Worm (Caenorhabditis elegans) whole organism, L4 larva: ENCODE measurements around the gene B0454.6.

Experiments
- F26F4.8 ChIP-seq: fragments of 200-800 bp; sonication (Bioruptor generic); conservative IDR thresholded peaks from 2 replicates; pipeline ENCODE4 v1.3.6; 2022; ENCODE audit warnings: missing genetic modification characterization, missing compliant biosample characterization
- F44E2.7 ChIP-seq: fragments of 200-800 bp; sonication (Bioruptor generic); IDR thresholded peaks from 2 replicates; pipeline ENCODE4 v2.1.2; 2022; ENCODE audit warnings: missing genetic modification characterization, missing compliant biosample characterization
- F49E8.2 ChIP-seq: sonication (generic microtip); optimal IDR thresholded peaks from 2 replicates; lab custom pipeline; 2016; ENCODE audit warnings: missing compliant biosample characterization, mild to moderate bottlenecking, missing genetic modification characterization, borderline replicate concordance
- R02D3.7 ChIP-seq: fragments of 150-350 bp; sonication (generic microtip); optimal IDR thresholded peaks from 3 replicates; lab custom pipeline; 2014; ENCODE audit warnings: missing biosample characterization, missing genetic modification characterization
- T20F7.1 ChIP-seq: fragments of 200-800 bp; sonication (Bioruptor generic); optimal IDR thresholded peaks from 2 replicates; lab custom pipeline; 2018; ENCODE audit warnings: mild to moderate bottlenecking, missing genetic modification characterization, missing compliant biosample characterization
- Y5F2A.4 ChIP-seq: fragments of 200-800 bp; sonication (Bioruptor generic); optimal IDR thresholded peaks from 2 replicates; lab custom pipeline; 2018; ENCODE audit warnings: mild to moderate bottlenecking, missing genetic modification characterization, missing compliant biosample characterization
- Y75B8A.6 ChIP-seq: fragments of 200-800 bp; sonication (Bioruptor generic); IDR thresholded peaks from 2 replicates; pipeline ENCODE4 v1.3.6; 2022; ENCODE audit warnings: missing genetic modification reagents, missing genetic modification characterization, missing compliant biosample characterization
- aha-1 ChIP-seq: fragments of 150-350 bp; peaks from one replicate; lab custom pipeline; 2014; ENCODE audit warnings: missing biosample characterization, missing genetic modification characterization
- aly-2 ChIP-seq: sonication (generic microtip); optimal IDR thresholded peaks from 2 replicates; lab custom pipeline; 2018; ENCODE audit warnings: missing biosample characterization, missing genetic modification characterization
- ceh-20 ChIP-seq: fragments of 200-800 bp; sonication (Bioruptor generic); IDR thresholded peaks from 2 replicates; pipeline ENCODE4 v1.3.6; 2022; ENCODE audit warnings: missing genetic modification reagents, missing genetic modification characterization, missing compliant biosample characterization
- ceh-44 ChIP-seq: fragments of 200-800 bp; sonication (Bioruptor generic); IDR thresholded peaks from 2 replicates; pipeline ENCODE4 v1.3.6; 2022; ENCODE audit warnings: missing genetic modification reagents, missing genetic modification characterization, missing compliant biosample characterization
- ces-1 ChIP-seq: fragments of 150-350 bp; sonication (generic microtip); optimal IDR thresholded peaks from 4 replicates; lab custom pipeline; 2014; ENCODE audit warnings: missing biosample characterization, missing genetic modification reagents, missing genetic modification characterization
- cey-2 ChIP-seq: sonication (generic microtip); optimal IDR thresholded peaks from 3 replicates; lab custom pipeline; 2017; ENCODE audit warnings: missing genetic modification characterization, mild to moderate bottlenecking, missing compliant biosample characterization, antibody characterized with exemption, borderline replicate concordance; ENCODE audit not compliant: insufficient read depth
- ctbp-1 ChIP-seq: fragments of 200-800 bp; sonication (Bioruptor generic); IDR thresholded peaks from 2 replicates; pipeline ENCODE4 v1.3.6; 2022; ENCODE audit warnings: missing genetic modification reagents, missing genetic modification characterization, missing compliant biosample characterization
- daf-16 ChIP-seq, 3 experiments: sonication (generic microtip); optimal IDR thresholded peaks; 2 replicates each; lab custom pipeline; 2016 to 2017; ENCODE audit warnings: missing genetic modification characterization in 3 of 3, missing genetic modification reagents in 3 of 3, mild to moderate bottlenecking in 2 of 3, missing compliant biosample characterization in 2 of 3, missing biosample characterization in 1 of 3, moderate library complexity in 1 of 3
- daf-19 ChIP-seq: fragments of 200-800 bp; sonication (Bioruptor generic); conservative IDR thresholded peaks from 2 replicates; pipeline ENCODE4 v1.3.6; 2022; ENCODE audit warnings: missing genetic modification characterization, missing compliant biosample characterization
- dmd-8 ChIP-seq: fragments of 200-800 bp; sonication (Bioruptor generic); IDR thresholded peaks from 2 replicates; pipeline ENCODE4 v1.3.6; 2022; ENCODE audit warnings: missing genetic modification characterization, missing compliant biosample characterization
- dve-1 ChIP-seq: sonication (generic microtip); optimal IDR thresholded peaks from 2 replicates; lab custom pipeline; 2017; ENCODE audit warnings: antibody characterized with exemption, mild to moderate bottlenecking, missing genetic modification characterization, missing compliant biosample characterization; ENCODE audit not compliant: insufficient read depth
- egl-43 ChIP-seq: fragments of 200-800 bp; sonication (Bioruptor generic); IDR thresholded peaks from 2 replicates; pipeline ENCODE4 v1.3.6; 2022; ENCODE audit warnings: missing genetic modification reagents, missing genetic modification characterization, missing compliant biosample characterization
- hif-1 ChIP-seq, 2 experiments: sonication (generic microtip); optimal IDR thresholded peaks; 2 replicates each; lab custom pipeline; 2016 to 2017; ENCODE audit warnings: missing compliant biosample characterization in 2 of 2, missing genetic modification characterization in 2 of 2, missing genetic modification reagents in 2 of 2, missing genotype in 2 of 2, mild to moderate bottlenecking in 1 of 2
- hlh-11 ChIP-seq: fragments of 200-800 bp; sonication (Bioruptor generic); optimal IDR thresholded peaks from 2 replicates; lab custom pipeline; 2018; ENCODE audit warnings: mild to moderate bottlenecking, missing genetic modification characterization, missing compliant biosample characterization
- hlh-30 ChIP-seq: sonication (generic microtip); optimal IDR thresholded peaks from 2 replicates; lab custom pipeline; 2017; ENCODE audit warnings: antibody characterized with exemption, mild to moderate bottlenecking, missing genetic modification characterization, missing compliant biosample characterization; ENCODE audit not compliant: insufficient read depth
- hmg-1.1 ChIP-seq: fragments of 200-800 bp; sonication (Bioruptor generic); IDR thresholded peaks from 2 replicates; pipeline ENCODE4 v1.3.6; 2022; ENCODE audit warnings: missing genetic modification reagents, missing genetic modification characterization, missing compliant biosample characterization
- lin-13 ChIP-seq: fragments of 150-350 bp; optimal IDR thresholded peaks from 2 replicates; lab custom pipeline; 2014; ENCODE audit warnings: missing biosample characterization, missing genetic modification reagents, missing genetic modification characterization
- lin-29 ChIP-seq: fragments of 200-800 bp; sonication (Bioruptor generic); IDR thresholded peaks from 2 replicates; pipeline ENCODE4 v1.3.6; 2022; ENCODE audit warnings: missing genetic modification reagents, missing genetic modification characterization, missing compliant biosample characterization
- lin-38 ChIP-seq: fragments of 200-800 bp; sonication (Bioruptor generic); IDR thresholded peaks from 2 replicates; pipeline ENCODE4 v1.3.6; 2022; ENCODE audit warnings: missing genetic modification reagents, missing genetic modification characterization, missing compliant biosample characterization
- lin-39 ChIP-seq: fragments of 150-350 bp; optimal IDR thresholded peaks from 2 replicates; lab custom pipeline; 2014; ENCODE audit warnings: missing biosample characterization, missing genetic modification reagents, missing genetic modification characterization
- lsy-2 ChIP-seq, 2 experiments: fragments of 150-350 bp in 1 of 2; sonication (generic microtip) in 1 of 2; optimal IDR thresholded peaks; 2 replicates each; lab custom pipeline; 2014 to 2017; ENCODE audit warnings: missing biosample characterization in 2 of 2, missing genetic modification characterization in 2 of 2
- madf-9 ChIP-seq: fragments of 200-800 bp; sonication (Bioruptor generic); conservative IDR thresholded peaks from 2 replicates; pipeline ENCODE4 v1.3.6; 2022; ENCODE audit warnings: missing genetic modification reagents, missing genetic modification characterization, missing compliant biosample characterization
- mdt-29 ChIP-seq: fragments of 200-800 bp; sonication (Bioruptor generic); IDR thresholded peaks from 2 replicates; pipeline ENCODE4 v1.3.6; 2022; ENCODE audit warnings: missing genetic modification reagents, missing genetic modification characterization, missing compliant biosample characterization
- mxl-2 ChIP-seq: fragments of 200-800 bp; sonication (Bioruptor generic); conservative IDR thresholded peaks from 2 replicates; pipeline ENCODE4 v1.3.6; 2022; ENCODE audit warnings: missing genetic modification reagents, missing genetic modification characterization, missing compliant biosample characterization
- nhr-102 ChIP-seq: sonication (generic microtip); optimal IDR thresholded peaks from 2 replicates; lab custom pipeline; 2016; ENCODE audit warnings: mild to moderate bottlenecking, missing genetic modification characterization, moderate library complexity, missing compliant biosample characterization
- nhr-111 ChIP-seq: fragments of 200-800 bp; sonication (Bioruptor generic); optimal IDR thresholded peaks from 2 replicates; lab custom pipeline; 2018; ENCODE audit warnings: mild to moderate bottlenecking, missing genetic modification characterization, missing compliant biosample characterization
- nhr-237 ChIP-seq: sonication (generic microtip); optimal IDR thresholded peaks from 2 replicates; lab custom pipeline; 2017; ENCODE audit warnings: missing biosample characterization, missing genetic modification characterization
- nhr-42 ChIP-seq: fragments of 200-800 bp; sonication (Bioruptor generic); IDR thresholded peaks from 2 replicates; pipeline ENCODE4 v1.3.6; 2022; ENCODE audit warnings: missing genetic modification characterization, missing compliant biosample characterization
- nhr-6 ChIP-seq: fragments of 150-350 bp; optimal IDR thresholded peaks from 2 replicates; lab custom pipeline; 2014; ENCODE audit warnings: missing biosample characterization, missing genetic modification characterization
- nhr-76 ChIP-seq: fragments of 150-350 bp; optimal IDR thresholded peaks from 2 replicates; lab custom pipeline; 2014; ENCODE audit warnings: missing biosample characterization, missing genetic modification characterization
- nhr-77 ChIP-seq: fragments of 150-350 bp; optimal IDR thresholded peaks from 2 replicates; lab custom pipeline; 2014; ENCODE audit warnings: missing biosample characterization, missing genetic modification characterization
- pqm-1 ChIP-seq: sonication (generic microtip); optimal IDR thresholded peaks from 2 replicates; lab custom pipeline; 2017; ENCODE audit warnings: missing biosample characterization, missing genetic modification characterization
- rbr-2 ChIP-seq: sonication (generic microtip); optimal IDR thresholded peaks from 2 replicates; lab custom pipeline; 2016; ENCODE audit warnings: missing genotype, missing genetic modification characterization, missing compliant biosample characterization
- sdz-12 ChIP-seq: fragments of 200-800 bp; sonication (Bioruptor generic); optimal IDR thresholded peaks from 2 replicates; lab custom pipeline; 2018; ENCODE audit warnings: mild to moderate bottlenecking, missing genetic modification characterization, missing compliant biosample characterization
- skn-1 ChIP-seq: fragments of 150-350 bp; optimal IDR thresholded peaks from 2 replicates; lab custom pipeline; 2014; ENCODE audit warnings: missing biosample characterization, missing genetic modification characterization
- spr-1 ChIP-seq: sonication (generic microtip); optimal IDR thresholded peaks from 2 replicates; lab custom pipeline; 2016; ENCODE audit warnings: mild to moderate bottlenecking, missing genetic modification characterization, missing compliant biosample characterization
- spr-3 ChIP-seq: fragments of 200-800 bp; sonication (Bioruptor generic); optimal IDR thresholded peaks from 2 replicates; lab custom pipeline; 2018; ENCODE audit warnings: mild to moderate bottlenecking, missing genetic modification characterization, missing compliant biosample characterization
- tra-1 ChIP-seq: fragments of 200-800 bp; sonication (Bioruptor generic); IDR thresholded peaks from 2 replicates; pipeline ENCODE4 v1.3.6; 2022; ENCODE audit warnings: missing genetic modification reagents, missing genetic modification characterization, missing compliant biosample characterization
- unc-130 ChIP-seq: sonication (generic microtip); optimal IDR thresholded peaks from 2 replicates; lab custom pipeline; 2016; ENCODE audit warnings: missing genetic modification reagents, missing genetic modification characterization, missing compliant biosample characterization
- unc-39 ChIP-seq: sonication (generic microtip); optimal IDR thresholded peaks from 2 replicates; lab custom pipeline; 2017; ENCODE audit warnings: missing biosample characterization, missing genetic modification characterization
- zfp-2 ChIP-seq: sonication (generic microtip); optimal IDR thresholded peaks from 2 replicates; lab custom pipeline; 2016; ENCODE audit warnings: mild to moderate bottlenecking, missing genetic modification characterization, missing compliant biosample characterization

B0454.6 gene

DNA sequence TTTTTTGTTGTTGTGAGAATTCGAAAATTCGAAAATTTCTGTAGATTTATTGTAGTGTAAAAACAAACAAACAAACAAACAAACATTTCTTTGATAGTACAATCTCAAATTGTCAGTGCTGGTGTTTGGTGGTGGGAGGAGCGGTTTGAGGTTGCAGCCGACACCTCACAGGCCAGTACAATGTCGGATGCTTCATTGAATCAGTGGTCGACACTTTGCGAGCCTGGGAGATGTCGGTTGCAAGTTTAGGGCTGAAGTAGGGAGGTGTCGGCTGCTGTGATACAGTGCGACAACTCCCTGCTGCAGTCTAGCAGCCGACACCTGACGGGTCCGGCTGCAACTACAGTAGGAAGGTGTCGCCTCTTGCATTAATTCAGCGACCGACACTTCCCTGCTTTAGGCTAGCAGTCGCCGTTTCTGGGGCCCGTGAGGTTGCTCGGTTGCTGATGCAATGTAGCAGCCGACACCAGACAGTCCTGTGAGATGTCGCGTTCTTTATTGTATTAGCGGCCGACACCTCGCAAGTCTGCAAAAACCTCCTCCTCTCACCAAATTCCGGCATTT, 46.6 kb upstream of the B0454.6 start (continued):
- TF ChIP-seq egl-43 (GFP tag; lab: Robert Waterston, UW) = no peak
- TF ChIP-seq skn-1 (tag; lab: Kevin White, UChicago) = no peak
- no peak for TF ChIP-seq nhr-111 (GFP tag; lab: Kevin White, UChicago)
- no peak for TF ChIP-seq madf-9 (GFP tag; lab: Robert Waterston, UW)
- peak; percentile 9 for TF ChIP-seq aha-1 (tag; lab: Kevin White, UChicago)
- TF ChIP-seq pqm-1 (tag; lab: Kevin White, UChicago) = no peak
- no peak for TF ChIP-seq mdt-29 (GFP tag; lab: Robert Waterston, UW)

DNA sequence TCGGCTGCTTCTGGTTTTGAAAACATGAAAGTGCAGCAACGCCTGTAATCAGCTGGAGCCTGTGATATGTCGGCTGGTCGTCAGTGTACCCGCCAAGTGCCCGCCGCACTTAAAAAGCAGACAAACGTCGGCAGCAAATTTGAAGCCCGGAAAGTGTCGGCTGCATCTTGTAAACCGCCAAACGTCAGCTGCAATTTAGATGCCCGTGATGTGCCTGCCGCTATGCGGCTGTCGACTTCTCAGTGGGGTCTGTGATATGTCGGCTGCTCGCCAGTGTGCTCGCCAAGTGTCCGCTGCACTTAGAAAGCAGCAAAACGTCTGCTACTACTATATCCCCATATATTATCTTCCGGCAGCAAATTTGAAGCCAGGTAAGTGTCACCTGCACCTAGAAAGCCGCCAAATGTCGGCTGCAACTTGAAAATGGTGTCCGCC, 45.4 kb upstream of the B0454.6 start:
- no peak for TF ChIP-seq ces-1 (GFP tag; lab: Kevin White, UChicago)
- no peak for TF ChIP-seq F26F4.8 (GFP tag; lab: Robert Waterston, UW)
- TF ChIP-seq dmd-8 = no peak
- no peak for TF ChIP-seq nhr-42 (GFP tag; lab: Robert Waterston, UW)
- no peak for TF ChIP-seq unc-39 (tag; lab: Kevin White, UChicago)
- no peak for TF ChIP-seq lsy-2 (tag; optimal IDR thresholded peaks at IDR 0.05; lab: Kevin White, UChicago)
- TF ChIP-seq nhr-102 = no peak
- TF ChIP-seq F44E2.7 = no peak
- no peak for TF ChIP-seq lin-39
- TF ChIP-seq ctbp-1 (GFP tag; lab: Robert Waterston, UW) = no peak
- TF ChIP-seq nhr-237 = no peak
- no peak for TF ChIP-seq unc-130 (GFP tag; lab: Kevin White, UChicago)
- TF ChIP-seq tra-1 (GFP tag; lab: Robert Waterston, UW) = no peak
- TF ChIP-seq sdz-12 (GFP tag; lab: Kevin White, UChicago) = peak; percentile 41
- TF ChIP-seq R02D3.7 (tag; lab: Kevin White, UChicago) = no peak
- TF ChIP-seq T20F7.1 (GFP tag; lab: Kevin White, UChicago) = no peak
- no peak for TF ChIP-seq nhr-77
- TF ChIP-seq dve-1 = no peak
- TF ChIP-seq mdt-29 (GFP tag; lab: Robert Waterston, UW) = no peak
- TF ChIP-seq F49E8.2 (tag; lab: Kevin White, UChicago) = no peak
- TF ChIP-seq nhr-6 = no peak
- TF ChIP-seq zfp-2 (tag; lab: Kevin White, UChicago) = no peak
- TF ChIP-seq hlh-11 (tag; lab: Kevin White, UChicago) = peak; percentile 38
- TF ChIP-seq cey-2 (tag; lab: Kevin White, UChicago) = no peak
- TF ChIP-seq Y75B8A.6 (GFP tag; lab: Robert Waterston, UW) = no peak
- TF ChIP-seq mxl-2 = no peak
- no peak for TF ChIP-seq aly-2 (tag; lab: Kevin White, UChicago)
- no peak for TF ChIP-seq spr-1 (tag; lab: Kevin White, UChicago)
- no peak for TF ChIP-seq Y5F2A.4 (GFP tag; lab: Kevin White, UChicago)
- TF ChIP-seq daf-19 (GFP tag; lab: Robert Waterston, UW) = no peak
- no peak for TF ChIP-seq nhr-76 (tag; lab: Kevin White, UChicago)
- 0 out of 2 replicates have a peak, but pooled peaks have one; percentile 5 for TF ChIP-seq lin-38 (GFP tag; lab: Robert Waterston, UW)
- no peak for TF ChIP-seq ceh-44 (GFP tag; lab: Robert Waterston, UW)
- no peak for TF ChIP-seq hif-1 (tag; optimal IDR thresholded peaks at IDR 0.05; lab: Kevin White, UChicago)
- TF ChIP-seq lin-13 = peak; percentile 14
- TF ChIP-seq rbr-2 = no peak
- no peak for TF ChIP-seq spr-3 (GFP tag; lab: Kevin White, UChicago)
- no peak for TF ChIP-seq ceh-20 (GFP tag; lab: Robert Waterston, UW)
- TF ChIP-seq hmg-1.1 = peak; percentile 41; the same call in 1 of the 2 replicates
- TF ChIP-seq daf-16 (GFP tag; optimal IDR thresholded peaks at IDR 0.05; lab: Kevin White, UChicago) = no peak
- no peak for TF ChIP-seq daf-16 (tag; optimal IDR thresholded peaks at IDR 0.05; lab: Kevin White, UChicago)
- no peak for TF ChIP-seq hlh-30 (tag; lab: Kevin White, UChicago)
- TF ChIP-seq lin-29 (GFP tag; lab: Robert Waterston, UW) = no peak
